Worm (Caenorhabditis elegans): ENCODE results near the gene zip-2.

Gene zip-2

DNA sequence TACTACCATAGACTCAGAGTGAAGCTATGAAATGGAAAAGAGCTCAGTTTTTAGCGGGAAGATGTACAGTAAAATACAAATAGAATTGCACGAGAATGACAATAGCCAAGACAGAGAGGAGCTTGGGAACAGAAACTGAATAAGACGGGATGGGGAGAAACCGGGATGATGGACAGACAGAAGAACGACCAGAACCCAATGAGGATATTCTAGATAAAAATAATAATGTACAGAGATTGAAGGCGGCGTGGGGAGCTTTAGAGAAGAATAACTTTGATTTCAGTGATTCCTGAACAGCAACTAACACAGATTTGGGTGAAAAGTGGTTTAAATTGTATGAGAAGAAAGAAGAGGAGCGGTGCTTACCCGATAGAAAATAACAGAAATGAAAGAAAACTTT, 48.7 kb downstream of the zip-2 start:
- TF ChIP-seq klf-2 (GFP tag; conservative IDR thresholded peaks at IDR 0.05) (no peak), med-1 (GFP tag; optimal IDR thresholded peaks at IDR 0.05; ENCODE audit: insufficient read depth) (no peak), ztf-29 (GFP tag; IDR thresholded peaks at IDR 0.05) (no peak), ref-1 (GFP tag; conservative IDR thresholded peaks at IDR 0.05) (no peak), cog-1 (tag; optimal IDR thresholded peaks at IDR 0.05) (no peak)

ce11 chrIII:883595-883994, 50.8 kb downstream of the zip-2 start:
- TF ChIP-seq klf-2 (GFP tag; conservative IDR thresholded peaks at IDR 0.05) = no peak
- TF ChIP-seq ref-1 (GFP tag; conservative IDR thresholded peaks at IDR 0.05) = no peak
- TF ChIP-seq med-1 (GFP tag; optimal IDR thresholded peaks at IDR 0.05; ENCODE audit: insufficient read depth) = no peak
- TF ChIP-seq flt-1 (GFP tag; IDR thresholded peaks at IDR 0.05) = no peak
- TF ChIP-seq ztf-29 (GFP tag; IDR thresholded peaks at IDR 0.05) = no peak
- TF ChIP-seq T22C8.4 (GFP tag; IDR thresholded peaks at IDR 0.05) = no peak
- TF ChIP-seq ztf-23 (GFP tag; IDR thresholded peaks at IDR 0.05) = no peak
- no peak for TF ChIP-seq cog-1 (tag; optimal IDR thresholded peaks at IDR 0.05)
- no peak for TF ChIP-seq tab-1 (GFP tag; IDR thresholded peaks at IDR 0.05)
